Fruit fly (Drosophila melanogaster) whole organism, embryonic: ENCODE measurements around the gene CG13250.

Experiments used
- C15 ChIP-seq: fragments of 200-800 bp; sonication (Bioruptor generic); IDR thresholded peaks from 3 replicates; pipeline ENCODE4 v1.3.6; 2022; ENCODE audit warnings: missing biosample characterization, missing genetic modification characterization
- CG10209 ChIP-seq: fragments of 200-800 bp; sonication (Bioruptor generic); optimal IDR thresholded peaks from 3 replicates; lab custom pipeline; 2017; ENCODE audit warnings: missing biosample characterization, mild to moderate bottlenecking, missing genetic modification characterization, missing genetic modification reagents
- CG10979 ChIP-seq: fragments of 200-800 bp; sonication (Bioruptor generic); optimal IDR thresholded peaks from 2 replicates; lab custom pipeline; 2018; ENCODE audit warnings: missing biosample characterization, mild to moderate bottlenecking, missing genetic modification characterization, moderate library complexity
- CG11456 ChIP-seq: fragments of 200-800 bp; sonication (Bioruptor generic); IDR thresholded peaks from 3 replicates; pipeline ENCODE4 v1.3.6; 2022; ENCODE audit warnings: missing biosample characterization, missing genetic modification characterization
- CG13775 ChIP-seq: fragments of 200-800 bp; sonication (Bioruptor generic); optimal IDR thresholded peaks from 3 replicates; lab custom pipeline; 2017; ENCODE audit warnings: missing biosample characterization, mild to moderate bottlenecking, missing genetic modification characterization
- CG14050 ChIP-seq: fragments of 200-800 bp; sonication (Bioruptor generic); IDR thresholded peaks from 3 replicates; pipeline ENCODE4 v1.3.6; 2022; ENCODE audit warnings: missing biosample characterization, missing genetic modification characterization
- CG14441 ChIP-seq: fragments of 200-800 bp; sonication (Bioruptor generic); IDR thresholded peaks from 2 replicates; pipeline ENCODE4 v1.3.6; 2022; ENCODE audit warnings: missing biosample characterization, missing genetic modification characterization
- CG14667 ChIP-seq: fragments of 200-800 bp; sonication (Bioruptor generic); IDR thresholded peaks from 2 replicates; pipeline ENCODE4 v1.3.6; 2022; ENCODE audit warnings: missing biosample characterization, missing genetic modification characterization
- CG1602 ChIP-seq: fragments of 200-800 bp; sonication (Bioruptor generic); optimal IDR thresholded peaks from 3 replicates; lab custom pipeline; 2016; ENCODE audit warnings: missing biosample characterization, missing genetic modification characterization
- CG16813 ChIP-seq: fragments of 200-800 bp; sonication (Bioruptor generic); IDR thresholded peaks from 3 replicates; pipeline ENCODE4 v1.3.6; 2022; ENCODE audit warnings: missing biosample characterization, missing genetic modification characterization; ENCODE audit not compliant: partially characterized antibody
- CG16815 ChIP-seq: fragments of 200-800 bp; sonication (Bioruptor generic); optimal IDR thresholded peaks from 3 replicates; lab custom pipeline; 2017; ENCODE audit warnings: missing biosample characterization, mild to moderate bottlenecking, missing genetic modification characterization
- CG18011 ChIP-seq: fragments of 200-800 bp; sonication (Bioruptor generic); optimal IDR thresholded peaks from 2 replicates; lab custom pipeline; 2017; ENCODE audit warnings: missing biosample characterization, missing genetic modification characterization, mild to moderate bottlenecking, moderate library complexity, missing genotype
- CG18619 ChIP-seq: fragments of 200-800 bp; sonication (Bioruptor generic); optimal IDR thresholded peaks from 3 replicates; lab custom pipeline; 2017; ENCODE audit warnings: missing biosample characterization, mild to moderate bottlenecking, missing genetic modification characterization
- CG2712 ChIP-seq: fragments of 200-800 bp; optimal IDR thresholded peaks from 3 replicates; lab custom pipeline; 2019; ENCODE audit warnings: missing biosample characterization, mild to moderate bottlenecking, missing genetic modification characterization, moderate library complexity
- CG30431 ChIP-seq: fragments of 200-800 bp; sonication (Bioruptor generic); optimal IDR thresholded peaks from 2 replicates; lab custom pipeline; 2017; ENCODE audit warnings: missing biosample characterization, missing genetic modification characterization
- CG32767 ChIP-seq: fragments of 200-800 bp; sonication (Bioruptor generic); IDR thresholded peaks from 2 replicates; pipeline ENCODE4 v1.3.6; 2022; ENCODE audit warnings: missing biosample characterization, missing genetic modification characterization
- CG3838 ChIP-seq: fragments of 200-800 bp; sonication (Bioruptor generic); optimal IDR thresholded peaks from 3 replicates; lab custom pipeline; 2016; ENCODE audit warnings: missing biosample characterization, missing genetic modification characterization
- CG4617 ChIP-seq: fragments of 200-800 bp; sonication (Bioruptor generic); optimal IDR thresholded peaks from 3 replicates; lab custom pipeline; 2016; ENCODE audit warnings: missing biosample characterization, missing genetic modification characterization, borderline replicate concordance
- CG9932 ChIP-seq: fragments of 200-800 bp; sonication (Bioruptor generic); IDR thresholded peaks from 2 replicates; pipeline ENCODE4 v1.3.6; 2022; ENCODE audit warnings: missing biosample characterization, missing genetic modification characterization
- D ChIP-seq, 2 experiments: fragments of 200-800 bp in 1 of 2; fragments of >200 bp in 1 of 2; sonication (Bioruptor generic) in 1 of 2; optimal IDR thresholded peaks; 2 replicates in 1 of 2; 3 replicates in 1 of 2; lab custom pipeline; 2017; ENCODE audit warnings: mild to moderate bottlenecking in 1 of 2, missing biosample characterization in 1 of 2, missing genetic modification characterization in 1 of 2, missing genetic modification reagents in 1 of 2
- Dip3 ChIP-seq: fragments of 200-800 bp; sonication (Bioruptor generic); optimal IDR thresholded peaks from 3 replicates; lab custom pipeline; 2016; ENCODE audit warnings: missing biosample characterization, missing genetic modification characterization
- Dll ChIP-seq: fragments of 200-800 bp; sonication (Bioruptor generic); IDR thresholded peaks from 4 replicates; pipeline ENCODE4 v1.3.6; 2022; ENCODE audit warnings: missing biosample characterization, missing genetic modification characterization; ENCODE audit not compliant: partially characterized antibody
- H2.0 ChIP-seq: fragments of 200-800 bp; sonication (Bioruptor generic); IDR thresholded peaks from 2 replicates; pipeline ENCODE4 v1.3.6; 2022; ENCODE audit warnings: missing biosample characterization, missing genetic modification characterization
- HmgD ChIP-seq: fragments of 200-800 bp; sonication (Bioruptor generic); optimal IDR thresholded peaks from 3 replicates; lab custom pipeline; 2016; ENCODE audit warnings: missing biosample characterization, missing genetic modification characterization
- HmgZ ChIP-seq: fragments of 200-800 bp; sonication (Bioruptor generic); optimal IDR thresholded peaks from 2 replicates; lab custom pipeline; 2018; ENCODE audit warnings: missing biosample characterization, mild to moderate bottlenecking, missing genetic modification characterization
- MESR4 ChIP-seq: fragments of 200-800 bp; sonication (Bioruptor generic); optimal IDR thresholded peaks from 2 replicates; lab custom pipeline; 2018; ENCODE audit warnings: missing biosample characterization, mild to moderate bottlenecking, missing genetic modification characterization, moderate library complexity
- Meics ChIP-seq: fragments of 200-800 bp; sonication (Bioruptor generic); optimal IDR thresholded peaks from 2 replicates; lab custom pipeline; 2017; ENCODE audit warnings: missing biosample characterization, mild to moderate bottlenecking, missing genetic modification characterization
- NfI ChIP-seq: fragments of 200-800 bp; sonication (Bioruptor generic); optimal IDR thresholded peaks from 3 replicates; lab custom pipeline; 2018; ENCODE audit warnings: missing biosample characterization, mild to moderate bottlenecking, missing genetic modification characterization, moderate library complexity
- Ravus ChIP-seq: fragments of 200-800 bp; sonication (Bioruptor generic); IDR thresholded peaks from 2 replicates; pipeline ENCODE4 v1.3.6; 2022; ENCODE audit warnings: missing biosample characterization, missing genetic modification characterization
- Rfx ChIP-seq: fragments of 200-800 bp; sonication (Bioruptor generic); IDR thresholded peaks from 2 replicates; pipeline ENCODE4 v1.3.6; 2022; ENCODE audit warnings: missing biosample characterization, missing genetic modification characterization
- Sin3A ChIP-seq: fragments of >200 bp; optimal IDR thresholded peaks from 2 replicates; lab custom pipeline; 2018
- Sry-δ ChIP-seq: fragments of 200-800 bp; sonication (Bioruptor generic); optimal IDR thresholded peaks from 2 replicates; lab custom pipeline; 2016; ENCODE audit warnings: missing biosample characterization, missing genetic modification characterization
- ash1 ChIP-seq: fragments of 200-800 bp; sonication (Bioruptor generic); optimal IDR thresholded peaks from 2 replicates; lab custom pipeline; 2018; ENCODE audit warnings: missing biosample characterization, mild to moderate bottlenecking, missing genetic modification characterization
- ci ChIP-seq: fragments of 200-800 bp; sonication (Bioruptor generic); IDR thresholded peaks from 3 replicates; pipeline ENCODE4 v1.3.6; 2022; ENCODE audit warnings: missing biosample characterization, missing genetic modification characterization
- en ChIP-seq: fragments of 200-800 bp; sonication (Bioruptor generic); optimal IDR thresholded peaks from 2 replicates; lab custom pipeline; 2016; ENCODE audit warnings: missing biosample characterization, missing genetic modification characterization
- eyg ChIP-seq: fragments of 200-800 bp; sonication (Bioruptor generic); optimal IDR thresholded peaks from 3 replicates; lab custom pipeline; 2016; ENCODE audit warnings: missing biosample characterization, missing genetic modification characterization
- fd64A ChIP-seq: fragments of 200-800 bp; sonication (Bioruptor generic); optimal IDR thresholded peaks from 3 replicates; lab custom pipeline; 2018; ENCODE audit warnings: missing biosample characterization, mild to moderate bottlenecking, missing genetic modification characterization
- gem ChIP-seq: fragments of 200-800 bp; sonication (Bioruptor generic); optimal IDR thresholded peaks from 2 replicates; lab custom pipeline; 2019; ENCODE audit warnings: missing biosample characterization, mild to moderate bottlenecking, missing genetic modification characterization, moderate library complexity
- gsb ChIP-seq: fragments of 200-800 bp; sonication (Bioruptor generic); IDR thresholded peaks from 2 replicates; pipeline ENCODE4 v1.3.6; 2022; ENCODE audit warnings: missing biosample characterization, missing genetic modification characterization
- inv ChIP-seq: fragments of 200-800 bp; sonication (Bioruptor generic); IDR thresholded peaks from 2 replicates; pipeline ENCODE4 v1.3.6; 2022; ENCODE audit warnings: missing biosample characterization, missing genetic modification characterization; ENCODE audit not compliant: partially characterized antibody
- kah ChIP-seq: fragments of 200-800 bp; sonication (Bioruptor generic); optimal IDR thresholded peaks from 2 replicates; lab custom pipeline; 2018; ENCODE audit warnings: missing biosample characterization, mild to moderate bottlenecking, missing genetic modification characterization
- ken ChIP-seq: fragments of 200-800 bp; sonication (Bioruptor generic); IDR thresholded peaks from 3 replicates; pipeline ENCODE4 v1.3.6; 2022; ENCODE audit warnings: missing biosample characterization, missing genetic modification characterization
- mam ChIP-seq: fragments of 200-800 bp; sonication (Bioruptor generic); optimal IDR thresholded peaks from 3 replicates; lab custom pipeline; 2016; ENCODE audit warnings: missing biosample characterization, missing genetic modification characterization
- nau ChIP-seq: fragments of 200-800 bp; sonication (Bioruptor generic); optimal IDR thresholded peaks from 3 replicates; lab custom pipeline; 2017; ENCODE audit warnings: missing biosample characterization, mild to moderate bottlenecking, missing genetic modification characterization, missing genetic modification reagents
- peb ChIP-seq: fragments of 200-800 bp; sonication (Bioruptor generic); IDR thresholded peaks from 2 replicates; pipeline ENCODE4 v1.3.6; 2022; ENCODE audit warnings: missing biosample characterization, missing genetic modification characterization
- sc ChIP-seq, 3 experiments: fragments of >200 bp in 2 of 3; fragments of 200-800 bp in 1 of 3; sonication (Bioruptor generic) in 1 of 3; optimal IDR thresholded peaks; 2 replicates in 2 of 3; 3 replicates in 1 of 3; lab custom pipeline; 2017; ENCODE audit warnings: mild to moderate bottlenecking in 1 of 3, missing biosample characterization in 1 of 3, missing genetic modification characterization in 1 of 3, missing genetic modification reagents in 1 of 3
- tup ChIP-seq: fragments of 200-800 bp; sonication (Bioruptor generic); optimal IDR thresholded peaks from 2 replicates; lab custom pipeline; 2016; ENCODE audit warnings: missing biosample characterization, mild to moderate bottlenecking, missing genetic modification characterization, moderate library complexity
- vnd ChIP-seq: fragments of 200-800 bp; sonication (Bioruptor generic); IDR thresholded peaks from 3 replicates; pipeline ENCODE4 v1.3.6; 2022; ENCODE audit warnings: missing biosample characterization, missing genetic modification characterization; ENCODE audit not compliant: partially characterized antibody

Gene CG13250

dm6 chr3L:20509121-20509934 is 24.2 kb upstream of the CG13250 start (continued):
- TF ChIP-seq CG11456 (GFP tag; lab: Robert Waterston, UW) (peak; percentile 56; the same call in 2 of the 3 replicates), CG2712 (tag; lab: Kevin White, UChicago) (peak; percentile 85), H2.0 (GFP tag; lab: Robert Waterston, UW) (no peak), CG9932 (GFP tag; lab: Robert Waterston, UW) (peak; percentile 54), eyg (GFP tag; lab: Kevin White, UChicago) (peak; percentile 35), NfI (GFP tag; lab: Kevin White, UChicago) (peak; percentile 70), Sin3A (lab: Kevin White, UChicago) (no peak), Sry-δ (GFP tag; lab: Kevin White, UChicago) (peak; percentile 39), C15 (GFP tag; lab: Robert Waterston, UW) (no peak), CG14441 (GFP tag; lab: Robert Waterston, UW) (0 out of 2 replicates have a peak, but pooled peaks have one; percentile 13), CG32767 (GFP tag; lab: Robert Waterston, UW) (peak; percentile 60; the same call in 1 of the 2 replicates), CG13775 (GFP tag; lab: Kevin White, UChicago) (peak; percentile 86), Ravus (no peak), nau (GFP tag; lab: Kevin White, UChicago) (peak; percentile 70), HmgZ (tag; lab: Kevin White, UChicago) (peak; percentile 64), Rfx (GFP tag; lab: Robert Waterston, UW) (no peak; the same call in none of the 2 replicates), tup (GFP tag; lab: Kevin White, UChicago) (no peak), CG14050 (GFP tag; lab: Robert Waterston, UW) (peak; percentile 26; the same call in 1 of the 3 replicates), CG14667 (GFP tag; lab: Robert Waterston, UW) (no peak), D (optimal IDR thresholded peaks at IDR 0.05; lab: Kevin White, UChicago) (no peak), D (GFP tag; optimal IDR thresholded peaks at IDR 0.05; lab: Kevin White, UChicago) (peak; percentile 70), CG16813 (GFP tag; lab: Robert Waterston, UW) (no peak), CG10979 (tag; lab: Kevin White, UChicago) (peak; percentile 83), HmgD (no peak), gsb (GFP tag; lab: Robert Waterston, UW) (no peak), sc (optimal IDR thresholded peaks at IDR 0.05; lab: Kevin White, UChicago) (no peak), sc (GFP tag; optimal IDR thresholded peaks at IDR 0.05; lab: Kevin White, UChicago) (peak; percentile 61), kah (GFP tag; lab: Kevin White, UChicago) (peak; percentile 35), en (GFP tag; lab: Kevin White, UChicago) (peak; percentile 47), mam (GFP tag; lab: Kevin White, UChicago) (peak; percentile 64), vnd (GFP tag; lab: Robert Waterston, UW) (no peak), CG30431 (GFP tag; lab: Kevin White, UChicago) (peak; percentile 62), Dll (GFP tag; lab: Robert Waterston, UW) (no peak), MESR4 (no peak), CG18619 (peak; percentile 81), CG1602 (GFP tag; lab: Kevin White, UChicago) (peak; percentile 60), ash1 (GFP tag; lab: Kevin White, UChicago) (no peak), peb (GFP tag; lab: Robert Waterston, UW) (no peak), Dip3 (GFP tag; lab: Kevin White, UChicago) (peak; percentile 64), CG3838 (GFP tag; lab: Kevin White, UChicago) (peak; percentile 34), fd64A (no peak), inv (GFP tag; lab: Robert Waterston, UW) (no peak), CG10209 (GFP tag; lab: Kevin White, UChicago) (peak; percentile 78), CG16815 (peak; percentile 80), CG18011 (GFP tag; lab: Kevin White, UChicago) (peak; percentile 31), ken (GFP tag; lab: Robert Waterston, UW) (no peak), gem (tag; lab: Kevin White, UChicago) (peak; percentile 89), ci (GFP tag; lab: Robert Waterston, UW) (no peak), Meics (GFP tag; lab: Kevin White, UChicago) (peak; percentile 91), CG4617 (GFP tag; lab: Kevin White, UChicago) (no peak)
